Worm (Caenorhabditis elegans) whole organism, midembryonic: Measurements from ENCODE around the gene aat-7.

ENCODE experiments used
- T22C8.4 ChIP-seq: fragments of 200-800 bp; sonication (Bioruptor generic); IDR thresholded peaks from 2 replicates; pipeline ENCODE4 v1.3.6; 2022; ENCODE audit warnings: missing genetic modification characterization, missing compliant biosample characterization
- cog-1 ChIP-seq: sonication (generic microtip); optimal IDR thresholded peaks from 2 replicates; lab custom pipeline; 2016; ENCODE audit warnings: missing genetic modification characterization, missing compliant biosample characterization
- flt-1 ChIP-seq: fragments of 200-800 bp; sonication (Bioruptor generic); IDR thresholded peaks from 2 replicates; pipeline ENCODE4 v1.3.6; 2022; ENCODE audit warnings: missing genetic modification characterization, missing compliant biosample characterization
- klf-2 ChIP-seq: fragments of 200-800 bp; sonication (Bioruptor generic); conservative IDR thresholded peaks from 2 replicates; pipeline ENCODE4 v1.3.6; 2022; ENCODE audit warnings: missing genetic modification reagents, missing genetic modification characterization, missing compliant biosample characterization
- med-1 ChIP-seq: sonication (generic microtip); optimal IDR thresholded peaks from 2 replicates; lab custom pipeline; 2017; ENCODE audit warnings: missing genetic modification characterization, mild to moderate bottlenecking, missing compliant biosample characterization, antibody characterized with exemption, missing genetic modification reagents; ENCODE audit not compliant: insufficient read depth
- ref-1 ChIP-seq: fragments of 200-800 bp; sonication (Bioruptor generic); conservative IDR thresholded peaks from 2 replicates; pipeline ENCODE4 v1.3.6; 2022; ENCODE audit warnings: missing genetic modification reagents, missing genetic modification characterization, missing compliant biosample characterization
- tab-1 ChIP-seq: fragments of 200-800 bp; sonication (Bioruptor generic); IDR thresholded peaks from 2 replicates; pipeline ENCODE4 v1.3.6; 2022; ENCODE audit warnings: missing genetic modification characterization, missing compliant biosample characterization
- ztf-23 ChIP-seq: fragments of 200-800 bp; sonication (Bioruptor generic); IDR thresholded peaks from 2 replicates; pipeline ENCODE4 v1.3.6; 2022; ENCODE audit warnings: missing genetic modification reagents, missing genetic modification characterization, missing compliant biosample characterization
- ztf-29 ChIP-seq: fragments of 200-800 bp; sonication (Bioruptor generic); IDR thresholded peaks from 2 replicates; pipeline ENCODE4 v1.3.6; 2022; ENCODE audit warnings: missing genetic modification reagents, missing genetic modification characterization, missing compliant biosample characterization

aat-7 gene

DNA sequence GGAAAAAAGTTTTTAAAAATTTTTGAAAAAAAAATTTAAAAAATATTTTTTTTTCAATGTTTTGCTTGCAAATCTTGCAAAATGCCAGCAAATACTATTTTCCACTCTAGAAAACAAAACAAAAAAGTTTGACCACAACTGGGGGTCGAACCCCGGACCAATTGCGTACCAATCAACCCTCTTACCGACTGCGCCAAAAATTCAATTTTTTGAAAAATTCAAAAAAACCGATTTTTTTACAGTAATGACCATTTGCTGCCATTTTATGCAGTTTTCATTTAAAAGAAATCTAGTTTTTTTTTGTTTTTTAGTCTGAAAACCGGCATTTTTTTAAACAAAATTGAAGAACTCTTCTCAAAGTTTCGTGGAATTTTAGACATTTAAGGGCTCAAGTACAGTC, 24.2 kb upstream of the aat-7 start:
- TF ChIP-seq T22C8.4 (GFP tag; lab: Robert Waterston, UW) (no peak), cog-1 (no peak), tab-1 (GFP tag; lab: Robert Waterston, UW) (no peak), ref-1 (GFP tag; lab: Robert Waterston, UW) (no peak)

DNA sequence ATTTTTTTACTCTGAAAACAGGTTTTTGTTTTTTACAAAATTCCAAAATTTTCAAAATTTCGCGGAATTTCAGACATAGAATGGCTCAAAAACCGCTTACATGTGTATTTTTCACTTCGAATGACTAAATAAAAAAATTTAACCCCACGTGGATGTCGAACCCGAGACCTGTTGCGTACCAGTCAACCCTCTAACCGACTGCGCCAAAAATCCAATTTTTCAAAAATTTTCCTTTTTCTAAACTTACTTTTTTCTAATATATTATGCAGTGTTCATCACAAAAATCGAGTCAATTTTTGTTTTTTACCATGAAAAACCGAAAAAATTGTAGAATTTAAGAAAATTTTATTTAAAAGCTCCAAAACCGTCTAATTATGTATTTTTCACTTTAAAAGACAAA, 20.7 kb upstream of the aat-7 start:
- TF ChIP-seq ztf-29 (GFP tag; lab: Robert Waterston, UW), result no peak
- no peak for TF ChIP-seq med-1 (GFP tag; lab: Kevin White, UChicago)
- TF ChIP-seq ztf-23 (GFP tag; lab: Robert Waterston, UW), result no peak
- no peak for TF ChIP-seq ref-1 (GFP tag; lab: Robert Waterston, UW)
- no peak for TF ChIP-seq cog-1
- TF ChIP-seq klf-2, result no peak
- TF ChIP-seq tab-1 (GFP tag; lab: Robert Waterston, UW), result no peak

DNA sequence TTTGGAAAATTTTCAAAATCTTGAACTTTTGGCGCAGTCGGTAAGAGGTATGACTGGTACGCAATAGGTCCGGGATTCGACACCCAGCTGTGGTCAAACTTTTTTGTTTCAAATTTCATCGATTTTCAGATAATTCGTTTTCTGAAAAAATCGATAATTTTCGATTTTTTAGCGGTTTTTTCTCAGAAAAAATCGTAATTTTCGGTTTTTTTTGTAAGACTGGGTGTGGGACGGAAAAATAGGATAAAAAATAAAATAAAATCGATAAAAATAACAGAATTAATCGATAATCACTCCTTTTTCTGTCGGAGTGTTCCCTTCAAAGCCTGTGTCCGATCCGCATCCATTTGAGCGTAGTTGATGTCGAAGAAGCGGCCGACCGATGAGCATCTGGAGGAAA, 17.9 kb upstream of the aat-7 start:
- TF ChIP-seq flt-1 (GFP tag; lab: Robert Waterston, UW) (no peak), tab-1 (GFP tag; lab: Robert Waterston, UW) (no peak), klf-2 (no peak), ztf-23 (GFP tag; lab: Robert Waterston, UW) (no peak), cog-1 (no peak)

DNA sequence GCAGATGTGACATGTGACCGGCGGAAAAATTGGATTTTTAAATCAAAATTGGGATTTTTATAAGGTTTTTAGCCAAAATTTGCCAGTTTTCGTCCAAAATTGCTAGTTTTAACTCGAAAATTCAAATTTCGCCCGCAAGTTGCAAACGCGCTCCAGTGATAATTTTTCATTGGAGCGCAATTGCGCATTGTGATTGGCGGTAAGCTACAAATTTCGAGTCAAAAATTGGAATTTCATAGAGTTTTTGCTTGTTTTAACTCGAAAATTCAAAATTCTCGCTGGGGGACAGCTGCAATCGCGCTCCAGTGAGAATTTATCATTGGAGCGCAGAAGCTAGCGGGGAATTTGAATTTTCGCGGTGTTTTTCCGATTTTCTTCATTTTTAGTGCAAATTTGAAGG, 17.3 kb upstream of the aat-7 start:
- TF ChIP-seq ztf-23 (GFP tag; lab: Robert Waterston, UW), result no peak
- TF ChIP-seq ref-1 (GFP tag; lab: Robert Waterston, UW), result no peak
- no peak for TF ChIP-seq flt-1 (GFP tag; lab: Robert Waterston, UW)
- no peak for TF ChIP-seq cog-1

DNA sequence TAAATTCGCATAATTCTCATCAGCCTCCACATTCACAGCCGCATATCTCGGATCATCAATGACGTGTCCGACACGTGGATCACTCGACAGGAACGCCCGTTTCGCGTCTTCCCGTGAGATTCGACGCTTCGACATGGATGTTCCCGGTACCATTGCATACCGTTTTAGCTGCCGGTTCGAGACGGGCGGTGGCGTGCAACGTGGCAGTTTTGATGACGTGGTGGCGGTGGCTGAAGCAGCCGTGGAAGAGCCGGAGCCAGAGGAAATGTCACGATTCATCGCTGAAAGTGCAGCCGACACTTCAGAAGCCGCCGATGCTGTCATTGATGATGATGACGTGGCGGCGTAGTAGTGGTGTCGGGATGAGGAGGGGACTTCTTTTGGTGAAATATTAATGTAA, 15.1 kb upstream of the aat-7 start:
- TF ChIP-seq flt-1 (GFP tag; lab: Robert Waterston, UW) (no peak), ztf-29 (GFP tag; lab: Robert Waterston, UW) (no peak), ref-1 (GFP tag; lab: Robert Waterston, UW) (no peak), T22C8.4 (GFP tag; lab: Robert Waterston, UW) (no peak), klf-2 (no peak)

DNA sequence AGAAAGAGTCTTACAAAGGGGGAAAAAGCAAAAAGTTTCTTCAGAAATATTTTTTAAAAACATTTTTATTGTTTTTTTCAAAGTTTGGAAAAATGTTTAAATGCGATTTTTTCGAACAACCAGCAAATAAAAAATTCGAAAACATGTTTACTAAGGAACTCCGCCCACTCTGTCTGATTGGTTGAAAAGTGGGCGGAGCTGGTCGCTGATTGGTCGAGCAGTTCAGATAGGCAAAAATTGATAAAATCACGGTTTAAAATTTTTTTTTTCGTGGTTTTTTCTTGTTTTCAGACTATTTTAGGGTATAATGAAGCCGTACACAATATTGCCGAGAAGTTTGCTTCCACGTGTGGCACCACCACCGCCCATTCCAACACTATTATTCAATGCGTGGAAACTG, 14.5 kb upstream of the aat-7 start:
- TF ChIP-seq ztf-29 (GFP tag; lab: Robert Waterston, UW), result no peak
- no peak for TF ChIP-seq med-1 (GFP tag; lab: Kevin White, UChicago)
- no peak for TF ChIP-seq cog-1
- no peak for TF ChIP-seq klf-2
- no peak for TF ChIP-seq T22C8.4 (GFP tag; lab: Robert Waterston, UW)
- no peak for TF ChIP-seq flt-1 (GFP tag; lab: Robert Waterston, UW)
- no peak for TF ChIP-seq ztf-23 (GFP tag; lab: Robert Waterston, UW)
- TF ChIP-seq ref-1 (GFP tag; lab: Robert Waterston, UW), result no peak
- TF ChIP-seq tab-1 (GFP tag; lab: Robert Waterston, UW), result no peak

DNA sequence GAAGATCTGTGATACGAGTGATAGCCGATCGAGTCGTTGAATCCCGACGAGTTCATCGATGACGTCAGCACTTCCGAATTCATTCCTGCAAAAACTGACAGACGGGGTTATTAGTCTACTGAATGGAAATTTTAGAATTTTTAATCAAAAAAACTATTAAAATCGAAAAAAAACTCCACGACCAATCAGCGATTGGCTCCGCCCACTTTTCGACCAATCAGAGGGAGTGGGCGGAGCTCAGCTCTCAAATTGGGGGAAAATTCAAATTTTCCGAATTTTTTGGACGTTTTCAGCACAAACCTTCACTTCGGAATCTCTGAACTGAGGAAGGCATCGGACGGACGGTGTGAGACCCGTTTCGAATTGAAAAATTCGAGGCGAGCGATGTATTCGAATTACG, 13.7 kb upstream of the aat-7 start:
- TF ChIP-seq ztf-23 (GFP tag; lab: Robert Waterston, UW), result no peak
- TF ChIP-seq ztf-29 (GFP tag; lab: Robert Waterston, UW), result no peak
- TF ChIP-seq med-1 (GFP tag; lab: Kevin White, UChicago), result no peak
- no peak for TF ChIP-seq tab-1 (GFP tag; lab: Robert Waterston, UW)
- TF ChIP-seq ref-1 (GFP tag; lab: Robert Waterston, UW), result no peak
- TF ChIP-seq flt-1 (GFP tag; lab: Robert Waterston, UW), result no peak
- no peak for TF ChIP-seq T22C8.4 (GFP tag; lab: Robert Waterston, UW)
- TF ChIP-seq klf-2, result no peak
- TF ChIP-seq cog-1, result no peak

DNA sequence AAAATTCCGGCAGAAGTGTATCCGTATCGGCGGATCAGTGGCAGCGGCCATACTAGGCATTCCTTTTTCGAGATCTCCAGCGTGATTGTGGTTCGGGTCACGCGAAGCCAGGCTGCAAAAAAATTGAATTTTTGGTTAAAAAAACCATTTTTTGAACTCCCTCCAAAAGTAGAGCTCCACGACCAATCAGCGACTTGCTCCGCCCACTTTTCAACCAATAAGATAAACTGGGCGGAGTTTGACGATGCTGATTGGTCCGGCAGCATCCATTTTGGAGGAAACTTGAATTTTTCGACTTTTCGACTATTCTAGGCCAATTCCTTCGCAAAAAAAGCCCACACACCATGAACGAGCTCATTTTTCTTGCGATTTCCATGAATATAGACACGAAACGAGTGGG, 12.2 kb upstream of the aat-7 start:
- TF ChIP-seq cog-1 (no peak), ztf-23 (GFP tag; lab: Robert Waterston, UW) (no peak), T22C8.4 (GFP tag; lab: Robert Waterston, UW) (no peak), med-1 (GFP tag; lab: Kevin White, UChicago) (no peak), klf-2 (no peak), tab-1 (GFP tag; lab: Robert Waterston, UW) (no peak), flt-1 (GFP tag; lab: Robert Waterston, UW) (no peak), ztf-29 (GFP tag; lab: Robert Waterston, UW) (no peak), ref-1 (GFP tag; lab: Robert Waterston, UW) (no peak)

DNA sequence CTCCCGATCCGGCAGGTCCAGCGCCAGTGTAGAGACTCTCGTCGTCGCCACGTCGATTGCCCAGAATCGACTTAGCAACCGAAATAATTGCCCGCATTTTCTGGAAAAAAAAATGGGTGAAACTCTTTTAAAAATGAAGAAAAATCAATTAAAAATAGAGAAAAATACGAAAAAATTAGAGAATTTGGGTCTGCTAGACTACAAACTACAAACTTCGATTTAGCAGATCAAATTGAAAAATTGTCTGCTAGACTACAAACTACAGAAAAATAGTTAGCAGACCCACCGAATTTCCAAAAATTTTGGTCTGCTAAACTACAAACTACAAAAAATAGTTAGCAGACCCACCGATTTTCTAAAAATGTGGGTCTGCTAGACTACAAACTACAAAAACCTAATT, 11.8 kb upstream of the aat-7 start, which contains the start of gene rog-1:
rog-1 (minus strand) TSS at position 101 of the 400 bp plus-strand sequence.
- TF ChIP-seq flt-1 (GFP tag; lab: Robert Waterston, UW), result no peak
- TF ChIP-seq klf-2, result no peak
- TF ChIP-seq tab-1 (GFP tag; lab: Robert Waterston, UW), result no peak
- TF ChIP-seq cog-1, result no peak
- no peak for TF ChIP-seq ref-1 (GFP tag; lab: Robert Waterston, UW)
- TF ChIP-seq T22C8.4 (GFP tag; lab: Robert Waterston, UW), result no peak
- no peak for TF ChIP-seq med-1 (GFP tag; lab: Kevin White, UChicago)
- no peak for TF ChIP-seq ztf-29 (GFP tag; lab: Robert Waterston, UW)
- no peak for TF ChIP-seq ztf-23 (GFP tag; lab: Robert Waterston, UW)

DNA sequence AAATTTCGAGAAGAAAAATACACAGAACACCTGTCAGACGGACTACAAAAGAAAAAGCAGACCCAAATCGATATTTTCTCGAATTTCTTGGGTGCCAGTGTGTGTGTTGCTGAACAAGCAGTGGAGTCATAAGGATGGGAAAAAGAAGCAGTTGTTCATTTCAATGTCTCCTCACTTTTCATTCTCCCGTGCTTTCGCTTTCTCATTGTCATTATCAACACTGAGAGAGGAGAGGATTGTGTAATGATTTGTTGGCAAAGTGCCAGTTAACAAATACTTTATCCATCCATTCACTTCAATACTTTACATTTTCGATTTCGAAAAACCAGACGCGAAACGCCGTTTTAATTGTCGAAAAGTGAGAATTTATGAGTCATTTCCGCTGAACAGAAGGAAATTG, 11.0 kb upstream of the aat-7 start:
- TF ChIP-seq tab-1 (GFP tag; lab: Robert Waterston, UW), result no peak
- no peak for TF ChIP-seq ref-1 (GFP tag; lab: Robert Waterston, UW)
- no peak for TF ChIP-seq ztf-23 (GFP tag; lab: Robert Waterston, UW)
- no peak for TF ChIP-seq med-1 (GFP tag; lab: Kevin White, UChicago)
- no peak for TF ChIP-seq T22C8.4 (GFP tag; lab: Robert Waterston, UW)
- TF ChIP-seq klf-2, result no peak
- no peak for TF ChIP-seq flt-1 (GFP tag; lab: Robert Waterston, UW)
- TF ChIP-seq cog-1, result no peak
- no peak for TF ChIP-seq ztf-29 (GFP tag; lab: Robert Waterston, UW)
